Worm (Caenorhabditis elegans): Measurements from ENCODE around the gene ztf-1.
A peak's percentile ranks its signal among the peaks of the same experiment; 100 is the strongest.

DNA sequence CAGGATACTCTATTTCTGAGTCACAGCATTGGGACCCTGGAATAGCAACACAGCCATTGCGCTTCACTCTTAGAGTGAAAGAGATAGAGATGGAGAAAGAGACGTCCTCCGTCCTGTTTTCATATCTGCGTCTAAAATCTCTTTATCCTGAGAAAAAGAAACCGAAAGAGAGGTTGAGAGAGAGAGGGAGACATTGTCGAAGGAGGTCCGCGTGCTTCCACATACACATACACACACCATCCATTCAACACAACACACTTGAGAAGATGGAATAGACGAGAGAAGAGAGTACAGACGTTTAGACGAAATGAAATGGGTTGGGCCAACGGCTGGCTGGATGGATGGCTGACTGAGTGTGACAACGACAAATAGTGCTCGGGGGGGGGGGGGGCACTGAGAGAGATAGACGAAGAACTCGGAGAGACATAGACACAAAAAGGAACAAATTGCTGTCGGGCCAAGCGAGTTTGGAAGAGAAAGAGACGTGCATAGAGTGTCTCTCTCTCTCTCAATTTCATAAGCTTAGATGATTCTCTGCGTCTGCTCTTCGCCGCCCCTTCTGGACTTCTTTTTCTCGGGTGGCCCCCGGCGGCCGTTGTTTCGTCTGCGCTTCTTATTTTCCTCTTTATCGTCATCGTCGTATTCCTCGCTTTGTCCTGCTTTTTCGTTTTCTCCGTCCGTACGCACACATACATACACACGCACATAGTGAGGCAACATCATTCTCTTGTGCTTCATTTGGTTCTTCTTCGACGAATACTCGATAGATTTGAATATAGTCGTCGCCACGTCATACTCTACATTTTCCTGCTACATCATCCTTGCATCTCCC is 8.0 kb upstream of the ztf-1 start, which contains the start of gene F54F2.6:
- TF ChIP-seq ztf-29 (GFP tag; IDR thresholded peaks at IDR 0.05) (no peak), ref-1 (GFP tag; conservative IDR thresholded peaks at IDR 0.05) (no peak), flt-1 (GFP tag; IDR thresholded peaks at IDR 0.05) (peak; percentile 65; the same call in 1 of the 2 replicates)
